Worm (Caenorhabditis elegans) whole organism, mixed stage, embryonic: ENCODE measurements around the gene tcc-1.

Source experiments
- ceh-83 ChIP-seq: fragments of 200-800 bp; sonication (Bioruptor generic); optimal IDR thresholded peaks from 2 replicates; lab custom pipeline; 2018; ENCODE audit warnings: mild to moderate bottlenecking, missing genetic modification characterization, missing compliant biosample characterization
- flh-1 ChIP-seq: fragments of 200-800 bp; sonication (Bioruptor generic); optimal IDR thresholded peaks from 2 replicates; lab custom pipeline; 2018; ENCODE audit warnings: mild to moderate bottlenecking, missing genetic modification characterization, moderate library complexity, missing compliant biosample characterization
- nhr-12 ChIP-seq: fragments of 150-350 bp; optimal IDR thresholded peaks from 2 replicates; lab custom pipeline; 2014; ENCODE audit warnings: missing biosample characterization, missing genetic modification characterization
- nhr-2 ChIP-seq: fragments of 150-350 bp; optimal IDR thresholded peaks from 2 replicates; lab custom pipeline; 2014; ENCODE audit warnings: missing biosample characterization, missing genetic modification characterization
- pha-4 ChIP-seq: fragments of 150-350 bp; optimal IDR thresholded peaks from 2 replicates; lab custom pipeline; 2018; ENCODE audit warnings: missing biosample characterization, missing genetic modification reagents, missing genetic modification characterization
- unc-62 ChIP-seq: fragments of 150-350 bp; optimal IDR thresholded peaks from 2 replicates; lab custom pipeline; 2014; ENCODE audit warnings: missing biosample characterization, missing genetic modification reagents, missing genetic modification characterization

DNA sequence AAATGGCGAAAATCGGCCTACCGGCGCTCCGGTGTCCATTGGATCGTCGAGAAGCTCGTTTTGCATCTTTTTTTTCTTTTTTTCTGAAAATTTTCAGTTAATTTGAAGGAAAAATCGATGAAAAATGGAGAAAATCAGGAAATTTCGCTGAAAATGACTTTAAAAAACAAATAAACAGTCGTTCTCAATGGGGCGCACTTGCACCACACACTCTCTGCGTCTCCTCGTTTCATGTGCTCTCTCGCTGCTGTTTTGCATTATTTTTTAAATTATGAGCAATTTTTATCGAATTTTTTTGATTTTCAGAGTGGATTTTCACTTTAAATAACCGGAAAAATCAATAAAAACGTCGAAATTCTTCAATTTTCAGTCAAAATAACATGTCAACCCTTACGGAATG lies 14.8 kb upstream of the tcc-1 start, which contains the start of gene csn-1:
- no peak for TF ChIP-seq ceh-83 (GFP tag; lab: Kevin White, UChicago)
- TF ChIP-seq nhr-12 (tag; lab: Kevin White, UChicago): no peak
- TF ChIP-seq unc-62 (GFP tag; lab: Kevin White, UChicago): no peak
- TF ChIP-seq nhr-2 (tag; lab: Kevin White, UChicago): no peak
- no peak for TF ChIP-seq flh-1 (GFP tag; lab: Kevin White, UChicago)
- TF ChIP-seq pha-4 (tag; lab: Kevin White, UChicago): no peak
